Worm (Caenorhabditis elegans) whole organism, L4 larva: ENCODE results near the gene R07B7.6.

Experiments
- F49E8.2 ChIP-seq: sonication (generic microtip); optimal IDR thresholded peaks from 2 replicates; lab custom pipeline; 2016; ENCODE audit warnings: missing compliant biosample characterization, mild to moderate bottlenecking, missing genetic modification characterization, borderline replicate concordance
- R02D3.7 ChIP-seq: fragments of 150-350 bp; sonication (generic microtip); optimal IDR thresholded peaks from 3 replicates; lab custom pipeline; 2014; ENCODE audit warnings: missing biosample characterization, missing genetic modification characterization
- T26A8.4 ChIP-seq: fragments of 200-800 bp; sonication (Bioruptor generic); IDR thresholded peaks from 2 replicates; pipeline ENCODE4 v1.3.6; 2022; ENCODE audit warnings: missing genetic modification characterization, missing compliant biosample characterization
- Y105C5A.15 ChIP-seq: fragments of 200-800 bp; sonication (Bioruptor generic); IDR thresholded peaks from 2 replicates; pipeline ENCODE4 v1.3.6; 2022; ENCODE audit warnings: missing genetic modification characterization, missing compliant biosample characterization
- Y5F2A.4 ChIP-seq: fragments of 200-800 bp; sonication (Bioruptor generic); optimal IDR thresholded peaks from 2 replicates; lab custom pipeline; 2018; ENCODE audit warnings: mild to moderate bottlenecking, missing genetic modification characterization, missing compliant biosample characterization
- Y75B8A.6 ChIP-seq: fragments of 200-800 bp; sonication (Bioruptor generic); IDR thresholded peaks from 2 replicates; pipeline ENCODE4 v1.3.6; 2022; ENCODE audit warnings: missing genetic modification reagents, missing genetic modification characterization, missing compliant biosample characterization
- aha-1 ChIP-seq: fragments of 150-350 bp; peaks from one replicate; lab custom pipeline; 2014; ENCODE audit warnings: missing biosample characterization, missing genetic modification characterization
- ama-1 ChIP-seq: fragments of 150-350 bp; optimal IDR thresholded peaks from 2 replicates; lab custom pipeline; 2014; ENCODE audit warnings: inconsistent platforms, mixed read lengths
- attf-4 ChIP-seq: sonication (generic microtip); optimal IDR thresholded peaks from 3 replicates; lab custom pipeline; 2017; ENCODE audit warnings: missing biosample characterization, missing genetic modification characterization
- ceh-32 ChIP-seq: sonication (generic microtip); optimal IDR thresholded peaks from 2 replicates; lab custom pipeline; 2016; ENCODE audit warnings: mild to moderate bottlenecking, missing genetic modification characterization, missing compliant biosample characterization; ENCODE audit not compliant: poor library complexity
- ces-1 ChIP-seq: fragments of 150-350 bp; sonication (generic microtip); optimal IDR thresholded peaks from 4 replicates; lab custom pipeline; 2014; ENCODE audit warnings: missing biosample characterization, missing genetic modification reagents, missing genetic modification characterization
- daf-19 ChIP-seq: fragments of 200-800 bp; sonication (Bioruptor generic); conservative IDR thresholded peaks from 2 replicates; pipeline ENCODE4 v1.3.6; 2022; ENCODE audit warnings: missing genetic modification characterization, missing compliant biosample characterization
- dmd-8 ChIP-seq: fragments of 200-800 bp; sonication (Bioruptor generic); IDR thresholded peaks from 2 replicates; pipeline ENCODE4 v1.3.6; 2022; ENCODE audit warnings: missing genetic modification characterization, missing compliant biosample characterization
- egl-27 ChIP-seq: sonication (generic microtip); optimal IDR thresholded peaks from 3 replicates; lab custom pipeline; 2017; ENCODE audit warnings: missing biosample characterization, missing genetic modification reagents, missing genetic modification characterization
- egl-43 ChIP-seq: fragments of 200-800 bp; sonication (Bioruptor generic); IDR thresholded peaks from 2 replicates; pipeline ENCODE4 v1.3.6; 2022; ENCODE audit warnings: missing genetic modification reagents, missing genetic modification characterization, missing compliant biosample characterization
- fkh-10 ChIP-seq: fragments of 150-350 bp; optimal IDR thresholded peaks from 2 replicates; lab custom pipeline; 2014; ENCODE audit warnings: missing biosample characterization, missing genetic modification reagents, missing genetic modification characterization
- gei-8 ChIP-seq: fragments of 200-800 bp; sonication (Bioruptor generic); optimal IDR thresholded peaks from 2 replicates; lab custom pipeline; 2018; ENCODE audit warnings: mild to moderate bottlenecking, missing genetic modification characterization, missing compliant biosample characterization
- hif-1 ChIP-seq, 2 experiments: sonication (generic microtip); optimal IDR thresholded peaks; 2 replicates each; lab custom pipeline; 2016 to 2017; ENCODE audit warnings: missing compliant biosample characterization in 2 of 2, missing genetic modification characterization in 2 of 2, missing genetic modification reagents in 2 of 2, missing genotype in 2 of 2, mild to moderate bottlenecking in 1 of 2
- hlh-11 ChIP-seq: fragments of 200-800 bp; sonication (Bioruptor generic); optimal IDR thresholded peaks from 2 replicates; lab custom pipeline; 2018; ENCODE audit warnings: mild to moderate bottlenecking, missing genetic modification characterization, missing compliant biosample characterization
- hlh-30 ChIP-seq: sonication (generic microtip); optimal IDR thresholded peaks from 2 replicates; lab custom pipeline; 2017; ENCODE audit warnings: antibody characterized with exemption, mild to moderate bottlenecking, missing genetic modification characterization, missing compliant biosample characterization; ENCODE audit not compliant: insufficient read depth
- lin-13 ChIP-seq: fragments of 150-350 bp; optimal IDR thresholded peaks from 2 replicates; lab custom pipeline; 2014; ENCODE audit warnings: missing biosample characterization, missing genetic modification reagents, missing genetic modification characterization
- lin-15B ChIP-seq: fragments of 150-350 bp; sonication (generic microtip); optimal IDR thresholded peaks from 3 replicates; lab custom pipeline; 2014; ENCODE audit warnings: missing biosample characterization, missing genetic modification characterization
- lir-3 ChIP-seq: sonication (generic microtip); optimal IDR thresholded peaks from 2 replicates; lab custom pipeline; 2016; ENCODE audit warnings: mild to moderate bottlenecking, missing genetic modification characterization, missing compliant biosample characterization
- mdl-1 ChIP-seq, 2 experiments: fragments of 150-350 bp in 1 of 2; sonication (generic microtip) in 1 of 2; optimal IDR thresholded peaks; 2 replicates each; lab custom pipeline; 2014 to 2017; ENCODE audit warnings: missing biosample characterization in 2 of 2, missing genetic modification characterization in 2 of 2
- mdt-29 ChIP-seq: fragments of 200-800 bp; sonication (Bioruptor generic); IDR thresholded peaks from 2 replicates; pipeline ENCODE4 v1.3.6; 2022; ENCODE audit warnings: missing genetic modification reagents, missing genetic modification characterization, missing compliant biosample characterization
- mxl-2 ChIP-seq: fragments of 200-800 bp; sonication (Bioruptor generic); conservative IDR thresholded peaks from 2 replicates; pipeline ENCODE4 v1.3.6; 2022; ENCODE audit warnings: missing genetic modification reagents, missing genetic modification characterization, missing compliant biosample characterization
- mxl-3 ChIP-seq: fragments of 200-800 bp; sonication (Bioruptor generic); optimal IDR thresholded peaks from 2 replicates; lab custom pipeline; 2018; ENCODE audit warnings: mild to moderate bottlenecking, missing genetic modification characterization, missing compliant biosample characterization
- nhr-10 ChIP-seq: fragments of 150-350 bp; optimal IDR thresholded peaks from 2 replicates; lab custom pipeline; 2014; ENCODE audit warnings: missing biosample characterization, missing genetic modification characterization
- nhr-102 ChIP-seq: sonication (generic microtip); optimal IDR thresholded peaks from 2 replicates; lab custom pipeline; 2016; ENCODE audit warnings: mild to moderate bottlenecking, missing genetic modification characterization, moderate library complexity, missing compliant biosample characterization
- nhr-11 ChIP-seq: fragments of 150-350 bp; optimal IDR thresholded peaks from 2 replicates; lab custom pipeline; 2014; ENCODE audit warnings: missing biosample characterization, missing genetic modification characterization
- nhr-25 ChIP-seq: sonication (generic microtip); optimal IDR thresholded peaks from 2 replicates; lab custom pipeline; 2017; ENCODE audit warnings: missing genetic modification characterization, mild to moderate bottlenecking, missing compliant biosample characterization, antibody characterized with exemption, moderate library complexity, borderline replicate concordance; ENCODE audit not compliant: insufficient read depth
- nhr-28 ChIP-seq: fragments of 150-350 bp; optimal IDR thresholded peaks from 2 replicates; lab custom pipeline; 2014; ENCODE audit warnings: missing biosample characterization, missing genetic modification characterization
- nhr-41 ChIP-seq: fragments of 200-800 bp; sonication (Bioruptor generic); IDR thresholded peaks from 2 replicates; pipeline ENCODE4 v1.3.6; 2022; ENCODE audit warnings: missing genetic modification reagents, missing genetic modification characterization, missing compliant biosample characterization
- nhr-42 ChIP-seq: fragments of 200-800 bp; sonication (Bioruptor generic); IDR thresholded peaks from 2 replicates; pipeline ENCODE4 v1.3.6; 2022; ENCODE audit warnings: missing genetic modification characterization, missing compliant biosample characterization
- nhr-6 ChIP-seq: fragments of 150-350 bp; optimal IDR thresholded peaks from 2 replicates; lab custom pipeline; 2014; ENCODE audit warnings: missing biosample characterization, missing genetic modification characterization
- nhr-76 ChIP-seq: fragments of 150-350 bp; optimal IDR thresholded peaks from 2 replicates; lab custom pipeline; 2014; ENCODE audit warnings: missing biosample characterization, missing genetic modification characterization
- php-3 ChIP-seq: fragments of 200-800 bp; sonication (Bioruptor generic); IDR thresholded peaks from 2 replicates; pipeline ENCODE4 v1.3.6; 2022; ENCODE audit warnings: missing genetic modification reagents, missing genetic modification characterization, missing compliant biosample characterization
- set-16 ChIP-seq: fragments of 200-800 bp; sonication (Bioruptor generic); IDR thresholded peaks from 2 replicates; pipeline ENCODE4 v1.3.6; 2022; ENCODE audit warnings: missing genetic modification reagents, missing genetic modification characterization, missing compliant biosample characterization
- spr-3 ChIP-seq: fragments of 200-800 bp; sonication (Bioruptor generic); optimal IDR thresholded peaks from 2 replicates; lab custom pipeline; 2018; ENCODE audit warnings: mild to moderate bottlenecking, missing genetic modification characterization, missing compliant biosample characterization
- unc-62 ChIP-seq, 3 experiments: fragments of 150-350 bp in 1 of 3; sonication (generic microtip); optimal IDR thresholded peaks in 2 of 3; peaks in 1 of 3; 1 replicate in 1 of 3; 2 replicates in 2 of 3; lab custom pipeline; 2014 to 2017; ENCODE audit warnings: missing biosample characterization in 3 of 3, missing genetic modification characterization in 3 of 3, missing genetic modification reagents in 3 of 3, missing genotype in 1 of 3
- zag-1 ChIP-seq: fragments of 150-350 bp; optimal IDR thresholded peaks from 2 replicates; lab custom pipeline; 2014; ENCODE audit warnings: missing biosample characterization, missing genetic modification characterization
- zfp-3 ChIP-seq: fragments of 200-800 bp; sonication (Bioruptor generic); conservative IDR thresholded peaks from 2 replicates; pipeline ENCODE4 v1.3.6; 2022; ENCODE audit warnings: missing genetic modification reagents, missing genetic modification characterization, missing compliant biosample characterization
- zip-11 ChIP-seq: fragments of 200-800 bp; sonication (Bioruptor generic); IDR thresholded peaks from 2 replicates; pipeline ENCODE4 v1.3.6; 2022; ENCODE audit warnings: missing genetic modification characterization, missing compliant biosample characterization
- ztf-7 ChIP-seq: fragments of 150-350 bp; optimal IDR thresholded peaks from 2 replicates; lab custom pipeline; 2014; ENCODE audit warnings: missing biosample characterization, missing genetic modification characterization

Gene R07B7.6

DNA sequence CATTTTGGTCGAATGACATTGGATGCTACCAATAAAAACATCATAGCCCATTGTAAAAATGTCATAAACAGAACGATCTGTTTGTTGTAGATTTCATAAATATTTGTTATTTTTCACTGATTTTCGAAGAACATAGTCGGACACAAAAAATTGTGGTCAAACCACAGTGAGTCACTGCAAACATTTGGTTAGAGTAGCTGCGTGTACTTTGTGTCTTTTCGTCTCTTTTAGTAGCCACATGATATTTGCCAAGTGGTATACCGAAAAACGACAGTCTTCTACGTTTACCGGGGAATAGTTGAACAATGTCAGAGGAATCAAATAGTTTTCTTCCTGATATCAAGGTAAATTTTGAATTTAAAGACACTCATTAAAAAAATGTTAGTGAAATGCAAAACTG, 17.0 kb upstream of the R07B7.6 start, which contains the start of gene nhr-206 (continued):
- TF ChIP-seq nhr-41 (GFP tag; lab: Robert Waterston, UW) (no peak), mdt-29 (no peak), mdl-1 (tag; optimal IDR thresholded peaks at IDR 0.05; lab: Kevin White, UChicago) (peak in 1 of 2 experiments; percentile 61), Y105C5A.15 (GFP tag; lab: Robert Waterston, UW) (no peak), ces-1 (GFP tag; lab: Kevin White, UChicago) (no peak), daf-19 (no peak), hlh-30 (tag; lab: Kevin White, UChicago) (peak; percentile 52), egl-43 (GFP tag; lab: Robert Waterston, UW) (no peak), nhr-28 (tag; lab: Kevin White, UChicago) (peak; percentile 98), zip-11 (GFP tag; lab: Robert Waterston, UW) (no peak), Y75B8A.6 (no peak), zfp-3 (GFP tag; lab: Robert Waterston, UW) (no peak), ceh-32 (tag; lab: Kevin White, UChicago) (no peak), aha-1 (tag; lab: Kevin White, UChicago) (no peak), spr-3 (GFP tag; lab: Kevin White, UChicago) (no peak), lin-15B (tag; lab: Kevin White, UChicago) (no peak), set-16 (no peak), nhr-42 (GFP tag; lab: Robert Waterston, UW) (no peak), zag-1 (tag; lab: Kevin White, UChicago) (no peak), dmd-8 (GFP tag; lab: Robert Waterston, UW) (no peak), attf-4 (tag; lab: Kevin White, UChicago) (no peak), nhr-25 (tag; lab: Kevin White, UChicago) (no peak), hif-1 (tag; optimal IDR thresholded peaks at IDR 0.05; lab: Kevin White, UChicago) (no peak), mxl-3 (GFP tag; lab: Kevin White, UChicago) (peak; percentile 11), nhr-102 (tag; lab: Kevin White, UChicago) (peak; percentile 40), hlh-11 (peak; percentile 63), ztf-7 (no peak), T26A8.4 (no peak), mxl-2 (no peak), F49E8.2 (no peak), Y5F2A.4 (no peak), egl-27 (tag; lab: Kevin White, UChicago) (no peak), nhr-11 (tag; lab: Kevin White, UChicago) (no peak), lir-3 (tag; lab: Kevin White, UChicago) (no peak), ama-1 (lab: Kevin White, UChicago) (no peak), gei-8 (GFP tag; lab: Kevin White, UChicago) (no peak)

DNA sequence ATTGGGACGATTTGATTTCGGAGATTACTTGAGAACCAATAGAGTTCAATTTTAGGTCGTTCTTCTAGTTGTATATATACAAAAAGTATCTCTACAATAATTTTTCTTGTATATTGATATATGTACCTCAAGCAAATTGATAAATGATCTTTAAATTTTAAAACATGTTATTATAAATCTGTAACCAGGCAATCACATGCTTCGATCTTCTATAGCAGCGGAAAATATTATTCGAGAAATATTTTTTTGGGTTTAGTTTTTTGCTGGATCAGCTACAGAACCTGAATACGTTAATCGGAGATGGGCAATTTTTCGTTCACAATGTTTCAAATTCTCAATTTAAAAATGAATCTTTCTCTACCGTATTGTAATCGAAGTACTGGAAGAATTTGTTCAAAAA, 14.0 kb upstream of the R07B7.6 start, which contains the start of gene R07B7.12:
Gene R07B7.12, plus strand, starts transcription at position 301 of the 400 bp plus-strand sequence.
- no peak for TF ChIP-seq mdt-29
- no peak for TF ChIP-seq egl-43 (GFP tag; lab: Robert Waterston, UW)
- TF ChIP-seq fkh-10 (GFP tag; lab: Kevin White, UChicago): no peak
- no peak for TF ChIP-seq nhr-11 (tag; lab: Kevin White, UChicago)
- no peak for TF ChIP-seq unc-62 (GFP tag; optimal IDR thresholded peaks at IDR 0.05 in 1 of 2; lab: Kevin White, UChicago)
- TF ChIP-seq unc-62 (tag; optimal IDR thresholded peaks at IDR 0.05; lab: Kevin White, UChicago): no peak
- TF ChIP-seq nhr-41 (GFP tag; lab: Robert Waterston, UW): no peak
- no peak for TF ChIP-seq zip-11 (GFP tag; lab: Robert Waterston, UW)
- no peak for TF ChIP-seq nhr-6 (tag; lab: Kevin White, UChicago)
- TF ChIP-seq nhr-76 (tag; lab: Kevin White, UChicago): no peak
- no peak for TF ChIP-seq aha-1 (tag; lab: Kevin White, UChicago)
- TF ChIP-seq R02D3.7 (tag; lab: Kevin White, UChicago): no peak
- no peak for TF ChIP-seq egl-27 (tag; lab: Kevin White, UChicago)
- no peak for TF ChIP-seq php-3 (GFP tag; lab: Robert Waterston, UW)
- TF ChIP-seq nhr-10 (tag; lab: Kevin White, UChicago): no peak
- TF ChIP-seq lin-13: no peak
